Worm (Caenorhabditis elegans) whole organism, L4/young adult: ENCODE measurements around the gene F08F8.6.

Experiments
- W03F9.2 ChIP-seq: fragments of 150-350 bp; optimal IDR thresholded peaks from 2 replicates; lab custom pipeline; 2014; ENCODE audit warnings: missing biosample characterization, missing genetic modification characterization
- dao-5 ChIP-seq: sonication (generic microtip); optimal IDR thresholded peaks from 2 replicates; lab custom pipeline; 2016; ENCODE audit warnings: missing genotype, missing genetic modification characterization, moderate library complexity, missing compliant biosample characterization
- him-1 ChIP-seq: sonication (generic microtip); optimal IDR thresholded peaks from 2 replicates; lab custom pipeline; 2016; ENCODE audit warnings: missing genotype, missing genetic modification reagents, missing genetic modification characterization, missing compliant biosample characterization

The F08F8.6 gene

ce11 chrIII:7317354-7317753 is 26.1 kb upstream of the F08F8.6 start:
- TF ChIP-seq him-1 (tag; lab: Kevin White, UChicago) (no peak), dao-5 (tag; lab: Kevin White, UChicago) (no peak), W03F9.2 (tag; lab: Kevin White, UChicago) (no peak)

- TF ChIP-seq him-1 (tag; lab: Kevin White, UChicago) (no peak), W03F9.2 (tag; lab: Kevin White, UChicago) (no peak), dao-5 (tag; lab: Kevin White, UChicago) (no peak)
These were observed 24.1 kb upstream of the F08F8.6 start, which contains the start of gene F56C9.8 for ce11 chrIII:7319390-7319789. TSS of gene F56C9.8 (minus strand) at chrIII:7319509.

ce11 chrIII:7322018-7322417 is 21.5 kb upstream of the F08F8.6 start:
- TF ChIP-seq him-1 (tag; lab: Kevin White, UChicago) (no peak), dao-5 (tag; lab: Kevin White, UChicago) (no peak), W03F9.2 (tag; lab: Kevin White, UChicago) (no peak)

ce11 chrIII:7323331-7323730 is 20.2 kb upstream of the F08F8.6 start:
- TF ChIP-seq him-1 (tag; lab: Kevin White, UChicago) = no peak

ce11 chrIII:7329155-7329732 is 14.2 kb upstream of the F08F8.6 start, which contains the start of gene lab-2:
TSS of gene lab-2 (minus strand) at chrIII:7329607.
- TF ChIP-seq dao-5 (tag; lab: Kevin White, UChicago) (no peak), him-1 (tag; lab: Kevin White, UChicago) (no peak), W03F9.2 (tag; lab: Kevin White, UChicago) (no peak)

ce11 chrIII:7331671-7332070 is 11.8 kb upstream of the F08F8.6 start:
- TF ChIP-seq him-1 (tag; lab: Kevin White, UChicago) = no peak
- no peak for TF ChIP-seq dao-5 (tag; lab: Kevin White, UChicago)
- TF ChIP-seq W03F9.2 (tag; lab: Kevin White, UChicago) = no peak

ce11 chrIII:7335220-7335619 is 8.3 kb upstream of the F08F8.6 start, which contains the start of gene F56C9.10:
TSS of gene F56C9.10 (minus strand) at chrIII:7335316.
- no peak for TF ChIP-seq him-1 (tag; lab: Kevin White, UChicago)
- peak; percentile 85 for TF ChIP-seq W03F9.2 (tag; lab: Kevin White, UChicago)

- TF ChIP-seq dao-5 (tag; lab: Kevin White, UChicago) (no peak), W03F9.2 (tag; lab: Kevin White, UChicago) (peak; percentile 85), him-1 (tag; lab: Kevin White, UChicago) (no peak)
These were observed 7.3 kb upstream of the F08F8.6 start, which contains the start of gene gsp-2 for ce11 chrIII:7336214-7336613. TSS of gene gsp-2 (plus strand) at chrIII:7336587.

ce11 chrIII:7338009-7338408 is 5.5 kb upstream of the F08F8.6 start:
- TF ChIP-seq W03F9.2 (tag; lab: Kevin White, UChicago) (no peak), dao-5 (tag; lab: Kevin White, UChicago) (no peak), him-1 (tag; lab: Kevin White, UChicago) (no peak)

- TF ChIP-seq him-1 (tag; lab: Kevin White, UChicago) (no peak), W03F9.2 (tag; lab: Kevin White, UChicago) (no peak), dao-5 (tag; lab: Kevin White, UChicago) (no peak)
These were observed 4.8 kb upstream of the F08F8.6 start, which contains the start of gene kap-1 for ce11 chrIII:7338693-7339092. TSS of gene kap-1 (plus strand) at chrIII:7338835.

- TF ChIP-seq dao-5 (tag; lab: Kevin White, UChicago) (no peak), W03F9.2 (tag; lab: Kevin White, UChicago) (no peak)
These were observed 4.4 kb upstream of the F08F8.6 start for ce11 chrIII:7339138-7339537.

ce11 chrIII:7347049-7347448 is 3.6 kb downstream of the F08F8.6 start, which contains the start of gene F08F8.7:
TSS of gene F08F8.7 (minus strand) at chrIII:7347149.
- TF ChIP-seq him-1 (tag; lab: Kevin White, UChicago) = no peak
- TF ChIP-seq W03F9.2 (tag; lab: Kevin White, UChicago) = no peak

ce11 chrIII:7349075-7349474 is 5.6 kb downstream of the F08F8.6 start, which contains the start of gene gos-28:
TSS of gene gos-28 (minus strand) at chrIII:7349175.
- no peak for TF ChIP-seq dao-5 (tag; lab: Kevin White, UChicago)
- no peak for TF ChIP-seq him-1 (tag; lab: Kevin White, UChicago)
- no peak for TF ChIP-seq W03F9.2 (tag; lab: Kevin White, UChicago)

- TF ChIP-seq him-1 (tag; lab: Kevin White, UChicago) (no peak), dao-5 (tag; lab: Kevin White, UChicago) (no peak), W03F9.2 (tag; lab: Kevin White, UChicago) (no peak)
These were observed 10.4 kb downstream of the F08F8.6 start, which contains the start of gene F08F8.9 for ce11 chrIII:7353871-7354270. TSS of gene F08F8.9 (minus strand) at chrIII:7353971.
